Fruit fly (Drosophila melanogaster): ENCODE results near the gene aralar1.

dm6 chr3R:30416765-30417274 lies 38.8 kb downstream of the aralar1 start:
- TF ChIP-seq Smox (GFP tag; optimal IDR thresholded peaks at IDR 0.05) (no peak), Ets96B (tag; optimal IDR thresholded peaks at IDR 0.05) (no peak), CG10669 (GFP tag; optimal IDR thresholded peaks at IDR 0.05) (no peak)

All from whole organism, prepupa.